Worm (Caenorhabditis elegans) whole organism, L1 larva: ENCODE measurements around the gene eor-2.

Source experiments
- aha-1 ChIP-seq: fragments of 150-350 bp; optimal IDR thresholded peaks from 2 replicates; lab custom pipeline; 2014; ENCODE audit warnings: missing biosample characterization, missing genetic modification characterization
- alr-1 ChIP-seq: fragments of 200-800 bp; sonication (Bioruptor generic); optimal IDR thresholded peaks from 2 replicates; lab custom pipeline; 2018; ENCODE audit warnings: borderline replicate concordance, mild to moderate bottlenecking, missing genetic modification characterization, missing compliant biosample characterization
- ama-1 ChIP-seq: fragments of 150-350 bp; optimal IDR thresholded peaks from 2 replicates; lab custom pipeline; 2014
- jun-1 ChIP-seq: fragments of 150-350 bp; optimal IDR thresholded peaks from 2 replicates; lab custom pipeline; 2014; ENCODE audit warnings: missing biosample characterization, missing genetic modification reagents, missing genetic modification characterization
- lin-39 ChIP-seq: fragments of 150-350 bp; optimal IDR thresholded peaks from 2 replicates; lab custom pipeline; 2014; ENCODE audit warnings: missing biosample characterization, missing genetic modification reagents, missing genetic modification characterization
- lsy-2 ChIP-seq, 2 experiments: fragments of 150-350 bp; optimal IDR thresholded peaks; 2 replicates each; lab custom pipeline; 2014; ENCODE audit warnings: missing biosample characterization in 2 of 2, missing genetic modification characterization in 2 of 2
- mdl-1 ChIP-seq, 2 experiments: fragments of 150-350 bp; optimal IDR thresholded peaks; 2 replicates each; lab custom pipeline; 2014 to 2017; ENCODE audit warnings: missing biosample characterization in 2 of 2, missing genetic modification characterization in 2 of 2, inconsistent platforms in 1 of 2
- nhr-76 ChIP-seq: sonication (generic microtip); optimal IDR thresholded peaks from 2 replicates; lab custom pipeline; 2017; ENCODE audit warnings: missing biosample characterization, missing genetic modification characterization
- nhr-77 ChIP-seq: fragments of 150-350 bp; optimal IDR thresholded peaks from 2 replicates; lab custom pipeline; 2014; ENCODE audit warnings: missing biosample characterization, missing genetic modification characterization
- skn-1 ChIP-seq: fragments of 150-350 bp; optimal IDR thresholded peaks from 2 replicates; lab custom pipeline; 2014; ENCODE audit warnings: missing biosample characterization, missing genetic modification characterization
- xbp-1 ChIP-seq: sonication (generic microtip); optimal IDR thresholded peaks from 2 replicates; lab custom pipeline; 2016; ENCODE audit warnings: missing genetic modification characterization, missing compliant biosample characterization
- zip-4 ChIP-seq: fragments of 200-800 bp; sonication (Bioruptor generic); optimal IDR thresholded peaks from 2 replicates; lab custom pipeline; 2018; ENCODE audit warnings: mild to moderate bottlenecking, missing genetic modification characterization, moderate library complexity, missing compliant biosample characterization

DNA sequence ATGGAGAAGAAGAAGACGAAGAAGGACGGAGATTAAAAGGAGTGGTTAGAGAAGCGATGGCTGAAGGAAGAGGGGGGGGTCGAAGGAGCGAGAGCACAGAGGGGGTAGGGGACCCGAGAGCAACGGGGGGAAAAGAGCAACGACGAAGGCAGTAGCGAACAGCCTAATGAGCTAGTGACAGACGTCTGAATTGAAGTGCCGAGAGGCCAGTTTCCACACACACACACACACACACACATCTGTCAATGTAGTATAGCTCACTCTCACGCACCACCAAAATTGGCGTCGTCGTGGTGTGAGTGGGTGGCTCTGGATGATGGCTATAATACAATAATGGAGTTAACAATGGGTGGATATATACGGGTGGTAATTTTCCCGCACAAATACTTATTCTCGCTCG, 33.9 kb downstream of the eor-2 start:
- TF ChIP-seq jun-1 (no peak), nhr-77 (tag; lab: Kevin White, UChicago) (no peak), mdl-1 (tag; optimal IDR thresholded peaks at IDR 0.05; lab: Kevin White, UChicago) (no peak), skn-1 (tag; lab: Kevin White, UChicago) (no peak), alr-1 (tag; lab: Kevin White, UChicago) (no peak), ama-1 (lab: Kevin White, UChicago) (no peak), lsy-2 (tag; optimal IDR thresholded peaks at IDR 0.05; lab: Kevin White, UChicago) (peak in 1 of 2 experiments; percentile 34), aha-1 (no peak), lin-39 (tag; lab: Kevin White, UChicago) (no peak), nhr-76 (no peak), xbp-1 (no peak), zip-4 (GFP tag; lab: Kevin White, UChicago) (no peak)
